Fruit fly (Drosophila melanogaster): ENCODE data around the gene knrl.

The knrl gene

dm6 chr3L:20556371-20556770 is 64.1 kb downstream of the knrl start (continued):
- TF ChIP-seq Atf-2 (GFP tag; optimal IDR thresholded peaks at IDR 0.05) (no peak), Adf1 (GFP tag; IDR thresholded peaks at IDR 0.05) (no peak), HLH3B (GFP tag; IDR thresholded peaks at IDR 0.05) (0 out of 2 replicates have a peak, but pooled peaks have one; percentile 13), unpg (GFP tag; optimal IDR thresholded peaks at IDR 0.05) (peak; percentile 16), Elba2 (GFP tag; optimal IDR thresholded peaks at IDR 0.05) (no peak), CG13624 (GFP tag; optimal IDR thresholded peaks at IDR 0.05) (no peak), ftz-f1 (GFP tag; optimal IDR thresholded peaks at IDR 0.05) (no peak), dysf (GFP tag; IDR thresholded peaks at IDR 0.05) (no peak), esg (GFP tag; conservative IDR thresholded peaks at IDR 0.05) (peak; percentile 26; the same call in 1 of the 2 replicates), Vsx1 (GFP tag; optimal IDR thresholded peaks at IDR 0.05) (no peak), tap (tag; optimal IDR thresholded peaks at IDR 0.05) (no peak), Hmr (GFP tag; optimal IDR thresholded peaks at IDR 0.05) (no peak), CG5180 (GFP tag; optimal IDR thresholded peaks at IDR 0.05) (no peak), Fer1 (GFP tag; optimal IDR thresholded peaks at IDR 0.05) (no peak), Oaz (GFP tag; IDR thresholded peaks at IDR 0.05) (no peak), row (GFP tag; IDR thresholded peaks at IDR 0.05) (peak; percentile 32; the same call in 1 of the 3 replicates), CG17186 (GFP tag; optimal IDR thresholded peaks at IDR 0.05) (no peak), chinmo (GFP tag; IDR thresholded peaks at IDR 0.05; ENCODE audit: partially characterized antibody) (no peak), CG2712 (tag; optimal IDR thresholded peaks at IDR 0.05) (peak; percentile 33), CG30020 (tag; optimal IDR thresholded peaks at IDR 0.05) (no peak), pan (optimal IDR thresholded peaks at IDR 0.05) (no peak), pan (GFP tag; optimal IDR thresholded peaks at IDR 0.05 in 1 of 2, IDR thresholded peaks at IDR 0.05 in 1 of 2) (peak in 1 of 2 experiments; percentile 8), CG2199 (GFP tag; IDR thresholded peaks at IDR 0.05) (no peak), CG10462 (GFP tag; optimal IDR thresholded peaks at IDR 0.05) (no peak), ssp (GFP tag; IDR thresholded peaks at IDR 0.05) (no peak), tll (GFP tag; optimal IDR thresholded peaks at IDR 0.05) (no peak), Hr51 (GFP tag; optimal IDR thresholded peaks at IDR 0.05) (peak in 1 of 2 experiments; percentile 36), CG11085 (GFP tag; IDR thresholded peaks at IDR 0.05) (no peak), CG11695 (GFP tag; IDR thresholded peaks at IDR 0.05) (no peak), CG43689 (GFP tag; IDR thresholded peaks at IDR 0.05) (no peak), Sox102F (GFP tag; optimal IDR thresholded peaks at IDR 0.05) (peak; percentile 63), CG1603 (tag; optimal IDR thresholded peaks at IDR 0.05) (peak; percentile 44), eyg (GFP tag; optimal IDR thresholded peaks at IDR 0.05) (no peak), NfI (GFP tag; optimal IDR thresholded peaks at IDR 0.05) (no peak), run (tag; optimal IDR thresholded peaks at IDR 0.05) (no peak), pita (GFP tag; optimal IDR thresholded peaks at IDR 0.05) (no peak), CG3726 (GFP tag; IDR thresholded peaks at IDR 0.05) (no peak), danr (GFP tag; IDR thresholded peaks at IDR 0.05) (no peak), cato (GFP tag; optimal IDR thresholded peaks at IDR 0.05; ENCODE audit: borderline replicate concordance) (no peak), salm (tag; optimal IDR thresholded peaks at IDR 0.05) (no peak), phol (tag; optimal IDR thresholded peaks at IDR 0.05) (peak; percentile 19), kay (GFP tag; optimal IDR thresholded peaks at IDR 0.05) (no peak), CG6689 (GFP tag; IDR thresholded peaks at IDR 0.05) (no peak), CHES-1-like (GFP tag; optimal IDR thresholded peaks at IDR 0.05) (no peak), Myb (GFP tag; optimal IDR thresholded peaks at IDR 0.05) (no peak), NK7.1 (GFP tag; optimal IDR thresholded peaks at IDR 0.05) (no peak), sens (GFP tag) (peak; percentile 80), gem (tag; optimal IDR thresholded peaks at IDR 0.05) (peak; percentile 44), odd (GFP tag; optimal IDR thresholded peaks at IDR 0.05) (no peak), Antp (GFP tag; optimal IDR thresholded peaks at IDR 0.05) (no peak), trh (GFP tag; optimal IDR thresholded peaks at IDR 0.05) (no peak), ase (GFP tag; IDR thresholded peaks at IDR 0.05) (no peak)

Measured in whole organism, embryonic.